Worm (Caenorhabditis elegans): Measurements from ENCODE around the gene him-8.
A peak's percentile ranks its signal among the peaks of the same experiment; 100 is the strongest.

The him-8 gene

DNA sequence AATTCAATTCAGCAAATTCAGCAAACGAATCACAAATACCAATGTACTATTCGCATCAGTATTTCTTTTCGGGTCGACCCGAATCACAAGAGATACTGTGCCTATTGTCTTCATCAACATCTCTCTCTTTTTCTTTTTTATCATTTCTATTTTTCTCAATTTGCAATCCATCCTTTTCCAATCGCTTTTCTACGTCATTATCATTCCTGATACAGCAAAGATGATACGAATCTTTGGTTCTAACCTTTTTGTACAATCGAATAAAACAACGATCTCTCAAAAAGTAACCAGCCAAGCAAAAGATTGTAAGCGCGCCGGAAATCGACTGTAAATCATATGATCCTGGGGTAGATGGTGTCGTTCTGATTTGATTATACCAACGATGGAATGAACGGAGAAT, 48.2 kb downstream of the him-8 start (continued):
- no peak for TF ChIP-seq egl-43 (GFP tag; IDR thresholded peaks at IDR 0.05)
- TF ChIP-seq ctbp-1 (GFP tag; IDR thresholded peaks at IDR 0.05): no peak
- TF ChIP-seq duxl-1 (tag; optimal IDR thresholded peaks at IDR 0.05; ENCODE audit: poor library complexity): no peak
- no peak for TF ChIP-seq lin-15B (tag; optimal IDR thresholded peaks at IDR 0.05)
- TF ChIP-seq pqm-1 (tag; optimal IDR thresholded peaks at IDR 0.05): no peak
- TF ChIP-seq nhr-28 (tag; optimal IDR thresholded peaks at IDR 0.05): peak; percentile 48
- no peak for TF ChIP-seq zip-2 (tag; optimal IDR thresholded peaks at IDR 0.05)

ce11 chrIV:10612281-10612680, 50.6 kb downstream of the him-8 start:
- TF ChIP-seq snpc-1.2 (GFP tag; IDR thresholded peaks at IDR 0.05): no peak
- TF ChIP-seq egl-27 (tag; optimal IDR thresholded peaks at IDR 0.05): no peak
- no peak for TF ChIP-seq Y75B8A.6 (GFP tag; IDR thresholded peaks at IDR 0.05)
- TF ChIP-seq Y5F2A.4 (GFP tag; optimal IDR thresholded peaks at IDR 0.05): no peak
- no peak for TF ChIP-seq arid-1 (GFP tag; conservative IDR thresholded peaks at IDR 0.05)
- TF ChIP-seq nhr-48 (tag; optimal IDR thresholded peaks at IDR 0.05): no peak
- TF ChIP-seq hmg-1.1 (GFP tag; IDR thresholded peaks at IDR 0.05): no peak
- TF ChIP-seq zfp-2 (tag; optimal IDR thresholded peaks at IDR 0.05): no peak
- no peak for TF ChIP-seq unc-39 (tag; optimal IDR thresholded peaks at IDR 0.05)
- no peak for TF ChIP-seq lin-13 (GFP tag; optimal IDR thresholded peaks at IDR 0.05)
- TF ChIP-seq saeg-2 (GFP tag; IDR thresholded peaks at IDR 0.05): no peak
- TF ChIP-seq D1046.2 (GFP tag; IDR thresholded peaks at IDR 0.05): no peak
- TF ChIP-seq F10B5.3 (tag; optimal IDR thresholded peaks at IDR 0.05): no peak

All from whole organism, L4 larva.